ENCODE assay signal across 3 fruit fly cellular contexts in the genomic region with DNA sequence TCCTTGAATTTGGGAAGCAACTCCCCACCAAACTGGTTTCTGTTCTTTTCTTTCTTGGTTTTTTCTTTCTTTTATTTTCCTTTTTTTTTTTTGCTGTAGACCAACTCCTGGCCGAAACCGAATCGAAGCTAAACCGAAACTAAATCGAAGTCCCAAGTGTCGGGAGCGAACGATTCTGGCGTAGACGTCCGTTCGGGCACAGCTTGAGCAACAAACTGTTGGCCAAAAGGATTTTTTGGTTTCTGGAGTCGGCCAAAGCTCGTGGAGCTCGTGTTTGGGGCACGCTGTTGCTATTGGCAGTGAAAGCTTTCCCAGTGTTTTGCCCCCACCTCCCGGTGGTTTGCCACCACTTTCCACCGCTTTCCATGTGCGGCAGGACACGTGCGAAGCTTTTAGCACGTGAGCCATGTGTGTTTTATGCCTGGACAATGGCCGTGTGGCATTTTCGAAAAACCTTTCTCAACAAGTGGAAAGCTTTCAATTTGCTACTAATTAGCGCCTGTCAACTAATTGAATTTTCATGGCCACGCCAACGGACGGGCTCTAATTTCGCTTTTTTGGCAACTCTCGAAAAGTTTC.
TF ChIP-seq lines count a peak whose summit lies in the region.

Gene CG14082, minus strand, starts transcription at position 51 of the 579 bp plus-strand sequence.

- TF ChIP-seq CTCF in whole organism, embryonic (GFP tag; optimal IDR thresholded peaks at IDR 0.05; lab: Kevin White, UChicago) = no peak

TF ChIP-seq in whole organism, adult, 20 proteins besides CTCF, POLR2A, EP300 and RAD21:
- TF ChIP-seq tj (GFP tag; optimal IDR thresholded peaks at IDR 0.05; lab: Kevin White, UChicago) (no peak), bab1 (GFP tag; optimal IDR thresholded peaks at IDR 0.05; lab: Kevin White, UChicago) (no peak), CG33017 (tag; optimal IDR thresholded peaks at IDR 0.05; lab: Kevin White, UChicago) (no peak), Mnt (GFP tag; optimal IDR thresholded peaks at IDR 0.05; lab: Kevin White, UChicago) (peak; percentile 38), Crg-1 (GFP tag; optimal IDR thresholded peaks at IDR 0.05; lab: Kevin White, UChicago) (no peak)

TF ChIP-seq in whole organism, embryonic, 481 proteins besides CTCF, POLR2A, EP300 and RAD21:
- TF ChIP-seq Deaf1 (tag; optimal IDR thresholded peaks at IDR 0.05; lab: Kevin White, UChicago) = peak; percentile 82
- peak; percentile 91 for TF ChIP-seq scrt (GFP tag; optimal IDR thresholded peaks at IDR 0.05; lab: Kevin White, UChicago)
- no peak for TF ChIP-seq aop (GFP tag; IDR thresholded peaks at IDR 0.05; lab: Robert Waterston, UW)
- TF ChIP-seq chn (GFP tag; optimal IDR thresholded peaks at IDR 0.05; lab: Kevin White, UChicago) = no peak
- peak; percentile 39; the same call in 1 of the 2 replicates for TF ChIP-seq Rfx (GFP tag; IDR thresholded peaks at IDR 0.05; lab: Robert Waterston, UW)
- peak; percentile 36 for TF ChIP-seq CG13894 (tag; optimal IDR thresholded peaks at IDR 0.05; lab: Kevin White, UChicago)
- peak; percentile 31 for TF ChIP-seq Nf-YC (tag; optimal IDR thresholded peaks at IDR 0.05; lab: Kevin White, UChicago)
- peak; percentile 85 for TF ChIP-seq cwo (GFP tag; optimal IDR thresholded peaks at IDR 0.05; lab: Kevin White, UChicago)
- 0 out of 4 replicates have a peak, but pooled peaks have one; percentile 24 for TF ChIP-seq chinmo (GFP tag; IDR thresholded peaks at IDR 0.05; lab: Robert Waterston, UW; ENCODE audit: partially characterized antibody)

TF ChIP-seq in whole organism, prepupa, 60 proteins besides CTCF, POLR2A, EP300 and RAD21:
- no peak for TF ChIP-seq CG8632 (GFP tag; optimal IDR thresholded peaks at IDR 0.05; lab: Kevin White, UChicago)
- TF ChIP-seq achi (GFP tag; optimal IDR thresholded peaks at IDR 0.05; lab: Kevin White, UChicago) = no peak
- no peak for TF ChIP-seq dsx (GFP tag; optimal IDR thresholded peaks at IDR 0.05; lab: Kevin White, UChicago; ENCODE audit: poor library complexity, severe bottlenecking)
- TF ChIP-seq Eip75B (GFP tag; optimal IDR thresholded peaks at IDR 0.05; lab: Kevin White, UChicago) = no peak
- TF ChIP-seq CG9139 (GFP tag; optimal IDR thresholded peaks at IDR 0.05; lab: Kevin White, UChicago) = no peak
- TF ChIP-seq dac (GFP tag; optimal IDR thresholded peaks at IDR 0.05; lab: Kevin White, UChicago) = no peak
- TF ChIP-seq Eip78C (GFP tag; lab: Kevin White, UChicago) = peak; percentile 16
